Worm (Caenorhabditis elegans): Measurements from ENCODE around the gene C18B12.4.

C18B12.4 gene

DNA sequence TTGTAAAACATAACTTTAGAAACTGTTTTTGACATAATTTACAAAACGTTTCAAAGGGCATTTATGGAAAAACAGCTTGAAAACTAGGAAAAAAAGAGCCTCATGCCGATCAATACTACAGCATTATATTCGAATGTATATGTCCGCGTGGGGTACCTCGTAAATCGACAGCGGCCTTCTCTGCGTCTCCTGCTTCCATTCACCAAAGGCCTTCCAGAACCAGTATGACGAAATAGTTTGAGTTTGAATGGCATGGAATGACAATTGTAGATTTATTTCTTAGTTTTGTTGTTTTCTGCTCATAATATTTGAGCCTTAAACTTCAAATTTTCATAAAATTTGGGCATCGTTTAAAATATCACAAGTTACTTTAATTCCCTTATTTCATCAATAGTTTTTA, 5.0 kb upstream of the C18B12.4 start:
- TF ChIP-seq sptf-1 (tag; optimal IDR thresholded peaks at IDR 0.05), result no peak
- TF ChIP-seq lin-32 (GFP tag; optimal IDR thresholded peaks at IDR 0.05), result no peak
- TF ChIP-seq unc-39 (tag; optimal IDR thresholded peaks at IDR 0.05), result no peak
- no peak for TF ChIP-seq unc-120 (tag; optimal IDR thresholded peaks at IDR 0.05; ENCODE audit: poor library complexity, severe bottlenecking)
- no peak for TF ChIP-seq mab-5 (tag; optimal IDR thresholded peaks at IDR 0.05)
- no peak for TF ChIP-seq flh-1 (GFP tag; optimal IDR thresholded peaks at IDR 0.05)
- no peak for TF ChIP-seq ham-2 (GFP tag; optimal IDR thresholded peaks at IDR 0.05)
- no peak for TF ChIP-seq cnd-1 (tag; optimal IDR thresholded peaks at IDR 0.05)
- no peak for TF ChIP-seq nhr-2 (tag; optimal IDR thresholded peaks at IDR 0.05)
- TF ChIP-seq elt-1 (tag; optimal IDR thresholded peaks at IDR 0.05; ENCODE audit: borderline replicate concordance, insufficient read depth), result no peak
- TF ChIP-seq blmp-1 (tag; optimal IDR thresholded peaks at IDR 0.05), result no peak
- no peak for TF ChIP-seq unc-62 (GFP tag; optimal IDR thresholded peaks at IDR 0.05)
- TF ChIP-seq ceh-83 (GFP tag; optimal IDR thresholded peaks at IDR 0.05), result no peak
- TF ChIP-seq ceh-43 (GFP tag; optimal IDR thresholded peaks at IDR 0.05), result no peak
- TF ChIP-seq lin-13 (tag; optimal IDR thresholded peaks at IDR 0.05), result no peak
- no peak for TF ChIP-seq ztf-11 (tag; optimal IDR thresholded peaks at IDR 0.05)
- no peak for TF ChIP-seq nhr-76 (tag; optimal IDR thresholded peaks at IDR 0.05)
- TF ChIP-seq tbx-8 (GFP tag; optimal IDR thresholded peaks at IDR 0.05), result no peak
- TF ChIP-seq bed-3 (GFP tag; optimal IDR thresholded peaks at IDR 0.05), result no peak
- TF ChIP-seq snpc-4 (tag; optimal IDR thresholded peaks at IDR 0.05), result no peak

DNA sequence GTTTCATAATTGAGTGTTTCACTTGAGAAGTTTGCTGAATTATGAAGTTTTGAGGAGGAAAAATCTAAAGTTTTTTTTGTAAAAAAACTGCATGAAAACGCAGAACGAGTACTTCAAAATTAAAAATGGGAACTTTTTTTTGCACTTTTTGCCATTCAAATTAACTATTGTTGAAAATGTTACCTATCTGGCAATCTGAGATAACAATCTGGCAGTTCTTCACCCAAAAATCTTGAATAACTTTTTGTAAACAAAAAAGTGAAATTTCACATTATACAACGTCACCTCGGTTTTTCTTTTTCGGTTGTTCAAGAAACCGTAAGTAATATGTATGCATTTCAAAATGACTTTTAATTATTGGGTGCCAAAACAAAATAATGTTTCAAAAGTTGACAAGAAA, 2.1 kb upstream of the C18B12.4 start:
- no peak for TF ChIP-seq flh-1 (GFP tag; optimal IDR thresholded peaks at IDR 0.05)
- no peak for TF ChIP-seq zip-8 (tag; optimal IDR thresholded peaks at IDR 0.05)
- no peak for TF ChIP-seq lin-13 (tag; optimal IDR thresholded peaks at IDR 0.05)
- TF ChIP-seq unc-120 (tag; optimal IDR thresholded peaks at IDR 0.05; ENCODE audit: poor library complexity, severe bottlenecking), result no peak
- TF ChIP-seq cnd-1 (tag; optimal IDR thresholded peaks at IDR 0.05), result no peak
- TF ChIP-seq nhr-28 (tag; optimal IDR thresholded peaks at IDR 0.05), result no peak

ce11 chrX:15041340-15041739, 938 bp upstream of the C18B12.4 start:
- TF ChIP-seq sptf-1 (tag; optimal IDR thresholded peaks at IDR 0.05), result no peak
- peak; percentile 98 for TF ChIP-seq ces-1 (GFP tag; optimal IDR thresholded peaks at IDR 0.05)

DNA sequence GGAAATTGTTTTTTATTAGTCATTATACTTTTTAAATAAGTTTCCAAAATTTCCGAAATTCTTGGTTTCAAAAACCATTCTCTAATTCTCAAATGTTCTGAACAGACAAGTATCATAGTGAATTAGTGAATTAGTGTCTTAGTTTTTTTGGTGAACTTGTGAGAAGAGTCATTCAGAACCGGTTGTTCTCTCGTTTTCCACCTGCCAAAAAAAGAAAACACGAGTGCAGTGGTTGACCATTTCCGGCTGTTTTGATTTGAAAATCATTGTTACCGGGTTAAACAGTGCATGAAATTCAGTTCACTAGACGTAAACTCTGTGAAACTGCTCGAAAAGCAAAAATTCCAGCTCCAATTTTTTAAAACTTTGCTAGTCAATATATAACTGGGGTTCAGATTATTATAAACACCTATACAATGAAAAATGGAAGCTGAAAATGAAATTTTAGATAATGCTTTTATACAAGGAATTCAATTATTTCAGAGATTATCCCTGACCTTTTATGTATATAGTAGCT, 648 bp downstream of the C18B12.4 start:
- TF ChIP-seq tbx-8 (GFP tag; optimal IDR thresholded peaks at IDR 0.05) (no peak), lin-32 (GFP tag; optimal IDR thresholded peaks at IDR 0.05) (no peak), mep-1 (tag; optimal IDR thresholded peaks at IDR 0.05) (no peak), snpc-4 (tag; optimal IDR thresholded peaks at IDR 0.05) (no peak), sem-2 (GFP tag; optimal IDR thresholded peaks at IDR 0.05) (no peak), unc-62 (GFP tag; optimal IDR thresholded peaks at IDR 0.05) (no peak), blmp-1 (tag; optimal IDR thresholded peaks at IDR 0.05) (no peak), ces-1 (GFP tag; optimal IDR thresholded peaks at IDR 0.05) (no peak), nhr-12 (tag; optimal IDR thresholded peaks at IDR 0.05) (no peak), drap-1 (GFP tag; optimal IDR thresholded peaks at IDR 0.05) (no peak), cnd-1 (tag; optimal IDR thresholded peaks at IDR 0.05) (no peak), nhr-237 (tag; optimal IDR thresholded peaks at IDR 0.05) (no peak), elt-3 (tag; optimal IDR thresholded peaks at IDR 0.05) (no peak), M03D4.4 (tag; optimal IDR thresholded peaks at IDR 0.05) (no peak), unc-120 (tag; optimal IDR thresholded peaks at IDR 0.05; ENCODE audit: poor library complexity, severe bottlenecking) (no peak), lin-13 (tag; optimal IDR thresholded peaks at IDR 0.05) (no peak), ceh-83 (GFP tag; optimal IDR thresholded peaks at IDR 0.05) (no peak)

DNA sequence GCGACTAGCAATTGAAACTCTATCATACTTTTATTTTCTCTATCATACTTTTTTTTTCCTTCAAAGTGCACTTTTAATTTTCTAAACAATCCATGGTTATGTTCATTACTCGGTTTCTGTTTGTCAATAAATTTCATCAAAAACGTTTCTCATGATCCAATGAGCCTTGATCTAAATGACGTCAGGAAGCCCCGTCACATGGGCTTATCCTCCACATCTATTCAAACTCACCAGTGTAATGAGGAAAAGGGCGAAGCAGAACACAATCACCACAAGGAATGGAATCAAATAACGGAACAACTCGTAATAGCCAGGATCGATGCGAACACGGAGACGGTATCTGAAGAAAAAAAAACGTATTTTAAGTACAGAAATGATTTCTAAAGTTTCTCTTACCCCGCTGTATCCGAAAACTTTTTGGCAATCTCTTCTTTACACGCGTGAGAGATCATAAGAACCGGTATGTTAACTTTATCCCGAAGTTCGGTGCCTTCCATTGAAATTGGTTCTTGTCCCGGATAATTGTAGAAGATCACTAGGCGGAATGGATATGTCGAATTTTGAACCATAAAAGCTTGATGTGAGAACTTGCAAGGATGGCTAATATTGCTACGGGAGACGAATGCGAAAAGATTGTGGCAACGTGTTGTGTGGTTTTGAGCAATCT, 1.2 kb downstream of the C18B12.4 start:
- no peak for TF ChIP-seq drap-1 (GFP tag; optimal IDR thresholded peaks at IDR 0.05)

All from whole organism, mixed stage, embryonic.